Worm (Caenorhabditis elegans) whole organism, L1 larva: Measurements from ENCODE around the gene cyn-2.

Experiments used
- aly-2 ChIP-seq: fragments of 150-350 bp; optimal IDR thresholded peaks from 2 replicates; lab custom pipeline; 2014; ENCODE audit warnings: missing biosample characterization, missing genetic modification characterization
- lin-13 ChIP-seq: fragments of 150-350 bp; optimal IDR thresholded peaks from 2 replicates; lab custom pipeline; 2014; ENCODE audit warnings: missing biosample characterization, missing genetic modification reagents, missing genetic modification characterization
- mdl-1 ChIP-seq, 2 experiments: fragments of 150-350 bp; optimal IDR thresholded peaks; 2 replicates each; lab custom pipeline; 2014 to 2017; ENCODE audit warnings: missing biosample characterization in 2 of 2, missing genetic modification characterization in 2 of 2, inconsistent platforms in 1 of 2
- nhr-11 ChIP-seq: fragments of 150-350 bp; optimal IDR thresholded peaks from 2 replicates; lab custom pipeline; 2014; ENCODE audit warnings: missing biosample characterization, missing genetic modification characterization
- nhr-12 ChIP-seq: sonication (generic microtip); optimal IDR thresholded peaks from 2 replicates; lab custom pipeline; 2017; ENCODE audit warnings: missing biosample characterization, missing genetic modification characterization
- nhr-28 ChIP-seq: fragments of 150-350 bp; optimal IDR thresholded peaks from 2 replicates; lab custom pipeline; 2014; ENCODE audit warnings: missing biosample characterization, missing genetic modification characterization
- zag-1 ChIP-seq: fragments of 150-350 bp; optimal IDR thresholded peaks from 2 replicates; lab custom pipeline; 2014; ENCODE audit warnings: missing biosample characterization, missing genetic modification characterization

- no peak for TF ChIP-seq lin-13 (GFP tag; lab: Kevin White, UChicago)
- TF ChIP-seq nhr-11 (tag; lab: Kevin White, UChicago), result no peak
- no peak for TF ChIP-seq nhr-12
- no peak for TF ChIP-seq nhr-28 (tag; lab: Kevin White, UChicago)
- no peak for TF ChIP-seq aly-2 (tag; lab: Kevin White, UChicago)
- no peak for TF ChIP-seq zag-1 (tag; lab: Kevin White, UChicago)
- no peak for TF ChIP-seq mdl-1 (tag; optimal IDR thresholded peaks at IDR 0.05; lab: Kevin White, UChicago)
Observed at ce11 chrIII:13644279-13644678, 48.2 kb upstream of the cyn-2 start.
